Fruit fly (Drosophila melanogaster) whole organism, adult: ENCODE measurements around the gene CG4301.

Experiments used
- CG12768 ChIP-seq: fragments of 200-800 bp; sonication (Bioruptor generic); optimal IDR thresholded peaks from 2 replicates; lab custom pipeline; 2017; ENCODE audit warnings: missing biosample characterization, missing genetic modification characterization, mild to moderate bottlenecking, moderate library complexity, missing genetic modification reagents
- CG7101 ChIP-seq: fragments of 200-800 bp; sonication (Bioruptor generic); optimal IDR thresholded peaks from 2 replicates; lab custom pipeline; 2018; ENCODE audit warnings: missing biosample characterization, mild to moderate bottlenecking, missing genetic modification characterization, moderate library complexity
- Mnt ChIP-seq: fragments of 200-800 bp; sonication (Bioruptor generic); optimal IDR thresholded peaks from 2 replicates; lab custom pipeline; 2016; ENCODE audit warnings: missing biosample characterization, mild to moderate bottlenecking, missing genetic modification characterization
- bab1 ChIP-seq: fragments of 200-800 bp; sonication (Bioruptor generic); optimal IDR thresholded peaks from 3 replicates; lab custom pipeline; 2019; ENCODE audit warnings: missing biosample characterization, mild to moderate bottlenecking, missing genetic modification characterization, moderate library complexity
- cnc ChIP-seq, 2 experiments: fragments of >200 bp; optimal IDR thresholded peaks; 2 replicates each; lab custom pipeline; 2017
- kay ChIP-seq: fragments of 200-800 bp; sonication (Bioruptor generic); peaks from one replicate; lab custom pipeline; 2016; ENCODE audit warnings: missing biosample characterization, missing genetic modification characterization, borderline replicate concordance
- tj ChIP-seq: fragments of 200-800 bp; sonication (Bioruptor generic); optimal IDR thresholded peaks from 3 replicates; lab custom pipeline; 2017; ENCODE audit warnings: missing biosample characterization, mild to moderate bottlenecking, missing genetic modification characterization, moderate library complexity
- toe ChIP-seq: fragments of 200-800 bp; sonication (Bioruptor generic); optimal IDR thresholded peaks from 2 replicates; lab custom pipeline; 2016; ENCODE audit warnings: missing biosample characterization, missing genetic modification characterization

DNA sequence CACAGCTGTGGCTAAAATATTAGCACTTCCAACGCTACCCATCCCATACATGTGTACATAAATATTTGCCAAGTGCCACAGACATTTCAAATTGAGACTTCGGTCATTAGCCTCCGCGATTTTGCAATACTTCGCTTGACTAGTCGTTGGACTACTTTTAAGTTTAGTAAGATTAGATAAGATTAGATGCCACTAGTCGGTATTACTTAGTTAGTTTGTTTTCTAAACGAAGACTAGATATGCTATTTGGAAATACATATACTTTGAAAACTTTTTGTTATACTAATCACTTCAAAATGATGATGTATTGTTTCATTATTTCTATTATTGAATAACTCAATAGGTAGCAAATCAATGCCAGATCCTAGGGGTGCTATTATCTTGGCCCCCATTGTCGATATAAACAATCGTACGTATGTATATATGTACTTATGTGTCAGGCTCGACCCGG lies 19.3 kb upstream of the CG4301 start:
- no peak for TF ChIP-seq kay (GFP tag; lab: Kevin White, UChicago)
- peak; percentile 53 for TF ChIP-seq CG12768 (GFP tag; lab: Kevin White, UChicago)
- peak; percentile 36 for TF ChIP-seq CG7101 (tag; lab: Kevin White, UChicago)
- no peak for TF ChIP-seq cnc (optimal IDR thresholded peaks at IDR 0.05; lab: Kevin White, UChicago)
- TF ChIP-seq bab1, result no peak
- no peak for TF ChIP-seq toe (GFP tag; lab: Kevin White, UChicago)
- no peak for TF ChIP-seq Mnt (GFP tag; lab: Kevin White, UChicago)
- TF ChIP-seq tj, result peak; percentile 8
